Fruit fly (Drosophila melanogaster) S2 (cell line): ENCODE data around the gene janA.

ENCODE experiments used
- CG8478 ChIP-seq: fragments of >200 bp; optimal IDR thresholded peaks from 2 replicates; lab custom pipeline; 2018
- CTCF ChIP-seq, 2 experiments: fragments of >200 bp; optimal IDR thresholded peaks; 2 replicates each; lab custom pipeline; 2018

DNA sequence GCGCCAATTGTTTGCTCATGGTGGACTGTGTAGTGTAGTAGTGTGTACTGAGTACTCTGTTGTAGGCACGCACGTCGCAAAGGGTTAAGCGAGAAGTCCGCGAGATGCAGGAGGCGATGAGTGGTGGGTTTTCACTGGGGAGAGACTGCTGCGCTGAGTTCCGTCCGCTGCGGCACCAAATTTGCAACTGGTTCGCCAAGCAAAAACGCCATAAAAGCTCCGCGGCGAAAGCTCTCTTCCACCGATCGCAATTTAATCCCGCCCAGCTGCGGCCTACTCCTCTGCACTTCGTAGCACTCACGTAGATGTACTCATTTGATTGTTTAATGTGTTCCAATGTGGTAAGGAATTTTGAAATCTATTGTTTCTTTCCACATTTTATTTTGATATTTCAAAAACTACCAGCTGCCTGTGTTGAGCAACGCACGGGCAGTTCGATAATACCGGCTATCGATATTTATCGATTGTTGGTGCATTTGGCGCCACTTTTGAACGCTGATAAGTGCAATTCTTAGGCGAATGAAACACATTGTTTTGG is 24.3 kb downstream of the janA start, which contains the start of gene CG7920:
- TF ChIP-seq CTCF (optimal IDR thresholded peaks at IDR 0.05; lab: Kevin White, UChicago): no peak
- TF ChIP-seq CG8478: no peak
